Fruit fly (Drosophila melanogaster) Kc167 (cell line): ENCODE measurements around the gene CG16700.

Experiments used
- Myc ChIP-seq: fragments of >200 bp; optimal IDR thresholded peaks from 2 replicates; lab custom pipeline; 2017; ENCODE audit warnings: missing external identifiers
- Sin3A ChIP-seq: fragments of >200 bp; optimal IDR thresholded peaks from 2 replicates; lab custom pipeline; 2018; ENCODE audit warnings: missing external identifiers
- h ChIP-seq: fragments of >200 bp; optimal IDR thresholded peaks from 3 replicates; lab custom pipeline; 2018; ENCODE audit warnings: missing external identifiers
- insv ChIP-seq: fragments of >200 bp; optimal IDR thresholded peaks from 3 replicates; lab custom pipeline; 2018; ENCODE audit warnings: missing external identifiers
- psq ChIP-seq: fragments of >200 bp; optimal IDR thresholded peaks from 2 replicates; lab custom pipeline; 2017; ENCODE audit warnings: missing external identifiers
- ttk ChIP-seq: sonication (Bioruptor generic); optimal IDR thresholded peaks from 2 replicates; lab custom pipeline; 2017; ENCODE audit warnings: missing external identifiers

CG16700 gene

DNA sequence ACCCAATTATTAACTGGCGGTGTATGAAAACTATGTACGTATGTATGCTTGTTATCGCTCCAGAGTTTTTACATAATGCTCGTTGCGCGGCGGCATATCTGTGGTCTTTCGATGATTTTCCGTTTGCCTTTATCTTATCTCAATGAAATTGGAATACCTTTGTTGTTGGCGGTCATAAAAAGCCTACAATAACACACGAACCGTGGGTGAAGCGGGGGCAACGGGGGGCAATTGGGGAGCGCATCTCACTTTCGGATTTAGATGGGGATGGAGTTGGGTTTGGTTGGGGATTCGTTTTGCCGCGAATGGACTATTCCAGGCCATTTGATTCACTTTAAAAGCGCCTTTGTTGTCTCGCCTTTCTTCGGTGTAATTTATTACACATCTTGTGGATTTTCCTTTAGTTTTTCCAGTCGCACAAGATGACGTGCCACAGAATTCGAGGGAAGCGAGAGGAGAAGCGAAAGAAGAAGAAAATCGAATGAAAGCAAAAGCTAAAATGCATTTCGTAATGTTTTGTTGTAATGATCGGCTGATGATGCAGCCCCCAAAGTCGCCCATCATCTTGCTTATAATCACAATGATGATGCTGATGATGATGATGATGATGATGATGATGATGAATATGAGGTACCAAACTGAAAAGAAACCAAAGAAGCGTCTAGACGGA lies 30.9 kb downstream of the CG16700 start:
- TF ChIP-seq psq (lab: Kevin White, UChicago): no peak
- TF ChIP-seq ttk: no peak
- no peak for TF ChIP-seq Myc (lab: Kevin White, UChicago)
- TF ChIP-seq h (lab: Kevin White, UChicago): no peak
- no peak for TF ChIP-seq insv (lab: Kevin White, UChicago)
- no peak for TF ChIP-seq Sin3A (lab: Kevin White, UChicago)

DNA sequence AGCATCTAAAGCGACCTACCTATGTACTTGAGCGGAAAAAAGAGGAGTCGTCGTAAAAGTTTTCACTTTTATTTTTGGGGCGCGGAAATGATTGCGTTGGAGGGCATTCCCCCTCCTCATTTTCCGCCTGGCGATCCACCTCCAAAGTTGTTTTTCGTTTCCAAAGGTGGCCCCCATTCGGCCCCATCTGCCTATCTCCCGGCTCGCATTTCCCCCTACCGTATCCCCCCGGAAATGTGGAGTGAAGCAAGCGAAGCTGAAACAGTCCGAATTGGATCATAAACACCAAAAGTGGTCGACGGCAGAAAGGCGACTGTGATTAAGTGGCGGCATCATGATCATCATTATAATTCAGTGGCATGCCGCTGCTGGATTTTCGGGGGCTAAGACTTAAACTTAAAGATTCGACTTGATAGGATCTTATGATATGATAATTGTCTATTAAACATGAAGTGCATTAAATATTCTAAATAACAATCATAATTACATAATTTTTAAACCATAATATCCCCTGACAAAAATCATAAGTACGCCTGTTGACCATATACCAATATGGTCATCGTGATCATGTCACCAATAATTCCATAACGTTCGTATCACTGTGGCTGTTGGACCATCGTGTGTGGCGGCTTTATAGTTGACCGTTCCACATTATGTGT lies 32.0 kb downstream of the CG16700 start:
- TF ChIP-seq insv (lab: Kevin White, UChicago) (no peak), ttk (no peak), Myc (lab: Kevin White, UChicago) (no peak), Sin3A (lab: Kevin White, UChicago) (no peak), psq (lab: Kevin White, UChicago) (no peak), h (lab: Kevin White, UChicago) (no peak)

DNA sequence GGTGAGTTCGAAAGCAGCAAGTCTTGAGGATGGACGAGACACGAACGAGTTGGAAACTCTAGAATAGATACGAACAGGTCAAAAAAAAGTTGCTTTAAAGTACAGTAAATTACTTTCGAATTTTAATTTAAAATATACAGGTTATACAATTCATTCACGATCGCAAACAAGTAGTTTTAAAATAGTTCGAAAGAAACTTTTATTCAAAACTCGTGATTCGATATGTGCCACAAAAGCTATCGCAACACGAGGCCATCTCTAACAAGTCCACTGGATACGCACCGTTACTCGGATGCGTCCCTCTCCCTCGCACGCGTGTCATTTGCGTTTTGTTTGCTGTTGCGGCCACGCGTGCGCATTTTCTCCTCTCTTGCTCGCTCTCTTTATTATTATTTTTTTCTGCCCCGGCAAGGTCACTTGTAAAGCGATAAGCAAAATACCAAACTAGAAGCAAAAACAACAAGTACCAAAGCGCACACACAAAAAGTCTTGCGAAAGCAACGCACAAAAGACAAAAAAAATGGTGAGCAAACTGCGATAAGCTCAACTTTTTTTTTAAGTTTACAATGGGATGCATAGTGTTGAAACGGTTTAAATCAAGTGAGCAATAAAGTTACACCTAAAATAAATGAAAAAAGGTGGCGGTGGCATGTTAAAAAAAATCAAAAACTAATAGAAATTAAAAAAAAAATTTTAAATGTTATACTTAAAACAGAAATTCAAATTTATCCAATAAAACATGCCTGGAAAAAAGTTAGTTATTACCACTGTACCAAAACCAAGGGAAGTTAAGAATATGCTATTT lies 33.6 kb downstream of the CG16700 start:
- TF ChIP-seq h (lab: Kevin White, UChicago) (no peak), ttk (no peak), insv (lab: Kevin White, UChicago) (no peak), Myc (lab: Kevin White, UChicago) (no peak), Sin3A (lab: Kevin White, UChicago) (no peak), psq (lab: Kevin White, UChicago) (no peak)

DNA sequence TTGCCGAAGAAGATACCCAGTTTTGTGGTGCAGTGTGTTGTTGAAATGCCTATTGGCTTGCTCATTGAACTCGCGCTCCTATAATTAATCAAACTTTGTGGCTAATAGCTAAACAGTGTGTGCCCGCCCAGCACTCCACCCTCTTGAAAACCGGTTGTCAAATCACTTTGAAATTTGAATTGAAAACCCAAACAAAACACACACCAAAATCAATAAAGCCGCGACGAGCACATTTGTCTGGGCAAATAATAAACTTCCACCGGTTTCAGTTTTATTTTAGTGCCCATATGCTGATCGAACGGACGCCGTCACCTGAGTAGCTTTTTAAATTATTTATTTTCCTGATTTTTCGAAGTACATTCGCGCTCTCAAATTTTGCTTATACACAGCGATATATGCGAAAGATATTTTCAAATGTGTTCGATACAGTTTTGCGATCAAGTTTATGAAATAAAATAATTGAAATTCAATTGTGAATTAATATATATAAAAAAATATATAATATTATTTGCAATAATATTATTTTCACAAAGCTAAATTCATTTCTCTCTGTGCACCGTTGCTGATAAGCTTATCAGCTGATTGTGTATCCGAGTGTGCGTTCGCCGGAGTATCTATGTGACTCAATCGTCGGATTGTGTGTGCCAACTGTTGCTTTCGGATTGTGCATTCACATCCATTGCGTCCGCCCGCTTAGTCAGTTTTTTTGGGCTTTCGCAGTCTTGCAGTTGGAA lies 38.2 kb downstream of the CG16700 start:
- TF ChIP-seq insv (lab: Kevin White, UChicago) (no peak), ttk (no peak), Sin3A (lab: Kevin White, UChicago) (no peak), h (lab: Kevin White, UChicago) (no peak)

DNA sequence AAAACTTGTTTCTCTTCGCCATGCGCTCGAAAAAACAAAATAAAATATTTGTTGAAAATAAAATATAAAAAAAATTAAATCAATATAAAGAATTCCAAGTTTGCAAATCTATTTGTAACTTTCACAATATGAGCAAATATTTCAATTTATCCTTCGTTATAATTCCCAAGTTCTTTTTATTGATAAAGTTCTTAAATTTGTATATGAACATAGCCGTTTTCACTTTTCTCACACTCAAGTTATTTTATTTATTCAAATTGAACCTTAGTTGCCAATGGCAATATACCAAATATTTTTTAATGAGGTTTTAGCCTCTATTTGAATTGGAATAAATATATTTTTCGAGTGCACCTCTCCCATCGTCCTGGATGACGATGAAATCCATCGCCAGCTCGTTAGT lies 41.0 kb downstream of the CG16700 start:
- no peak for TF ChIP-seq ttk
- no peak for TF ChIP-seq Sin3A (lab: Kevin White, UChicago)
- TF ChIP-seq h (lab: Kevin White, UChicago): no peak
- no peak for TF ChIP-seq psq (lab: Kevin White, UChicago)
- TF ChIP-seq insv (lab: Kevin White, UChicago): no peak
- no peak for TF ChIP-seq Myc (lab: Kevin White, UChicago)

DNA sequence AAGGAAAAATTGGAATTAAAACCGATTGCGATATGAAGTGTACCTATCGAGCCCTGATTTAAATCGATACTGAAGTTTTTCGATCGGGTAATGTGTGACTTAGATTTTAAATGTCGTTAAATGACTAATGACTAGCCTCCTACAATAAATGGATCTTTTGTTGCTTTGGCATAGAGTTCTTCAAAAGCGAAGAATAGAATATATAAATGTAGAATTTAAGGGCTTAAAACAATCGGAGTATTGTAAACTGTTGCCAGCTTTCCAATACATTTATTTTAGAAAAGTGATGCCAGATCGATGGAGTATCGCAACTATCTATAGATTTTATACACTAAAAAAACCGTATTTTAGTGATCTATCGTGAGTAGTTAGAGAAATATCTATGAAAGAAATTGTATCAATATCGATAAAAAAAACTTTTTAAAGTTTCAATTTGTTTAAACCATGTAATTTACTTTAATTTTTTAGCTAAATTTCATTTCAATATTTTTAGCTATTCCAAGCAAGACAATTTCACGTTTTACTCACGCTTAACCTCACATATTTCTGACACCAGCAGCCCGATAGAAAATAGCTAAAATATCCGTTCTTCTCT lies 51.4 kb downstream of the CG16700 start, which contains the start of the genes mei-217 and mei-218:
Gene mei-217, minus strand, starts transcription at position 51 of the 595 bp plus-strand sequence.
Gene mei-218, minus strand, starts transcription at position 51 of the 595 bp plus-strand sequence.
- TF ChIP-seq h (lab: Kevin White, UChicago) (no peak), ttk (no peak), Sin3A (lab: Kevin White, UChicago) (no peak), insv (lab: Kevin White, UChicago) (no peak), psq (lab: Kevin White, UChicago) (no peak), Myc (lab: Kevin White, UChicago) (no peak)

DNA sequence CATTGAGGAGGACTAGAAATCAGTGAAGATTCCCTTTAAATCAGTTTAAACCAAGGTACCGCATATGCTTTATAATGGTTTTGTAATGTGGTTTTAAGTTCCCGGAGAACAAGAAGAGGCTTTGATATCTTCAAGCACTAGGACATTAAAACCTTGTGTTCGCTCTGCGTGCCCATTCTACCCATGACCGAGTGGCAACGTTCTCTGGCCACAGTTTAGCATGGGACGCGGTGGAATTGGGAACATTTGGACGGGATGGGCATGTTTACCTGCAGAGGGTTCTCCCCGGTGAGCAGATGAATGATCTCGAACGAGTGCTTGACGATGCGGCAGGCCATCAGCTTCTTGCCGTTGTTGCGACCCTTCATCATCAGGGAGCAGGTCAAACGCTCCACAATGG lies 54.9 kb downstream of the CG16700 start:
- no peak for TF ChIP-seq Sin3A (lab: Kevin White, UChicago)
- no peak for TF ChIP-seq psq (lab: Kevin White, UChicago)
- TF ChIP-seq insv (lab: Kevin White, UChicago): no peak
- TF ChIP-seq h (lab: Kevin White, UChicago): no peak
- peak; percentile 95 for TF ChIP-seq ttk
- no peak for TF ChIP-seq Myc (lab: Kevin White, UChicago)
